Worm (Caenorhabditis elegans) whole organism, L4/young adult: ENCODE results near the gene C06E2.5.

Source experiments
- dao-5 ChIP-seq: sonication (generic microtip); optimal IDR thresholded peaks from 2 replicates; lab custom pipeline; 2016; ENCODE audit warnings: missing genotype, missing genetic modification characterization, moderate library complexity, missing compliant biosample characterization
- him-1 ChIP-seq: sonication (generic microtip); optimal IDR thresholded peaks from 2 replicates; lab custom pipeline; 2016; ENCODE audit warnings: missing genotype, missing genetic modification reagents, missing genetic modification characterization, missing compliant biosample characterization

- TF ChIP-seq him-1 (tag; lab: Kevin White, UChicago), result no peak
- no peak for TF ChIP-seq dao-5 (tag; lab: Kevin White, UChicago)
These were observed 3.3 kb downstream of the C06E2.5 start for ce11 chrX:8854409-8854808.
